Worm (Caenorhabditis elegans) whole organism, late embryonic: ENCODE data around the gene arrd-3.

Experiments
- T23F11.4 ChIP-seq: fragments of 200-800 bp; sonication (Bioruptor generic); optimal IDR thresholded peaks from 2 replicates; lab custom pipeline; 2018; ENCODE audit warnings: mild to moderate bottlenecking, missing genetic modification characterization, missing compliant biosample characterization
- ceh-24 ChIP-seq: sonication (generic microtip); optimal IDR thresholded peaks from 2 replicates; lab custom pipeline; 2016; ENCODE audit warnings: mild to moderate bottlenecking, missing genetic modification characterization, missing compliant biosample characterization
- dmd-4 ChIP-seq: sonication (generic microtip); optimal IDR thresholded peaks from 2 replicates; lab custom pipeline; 2016; ENCODE audit warnings: borderline replicate concordance, missing genetic modification characterization, missing compliant biosample characterization
- ets-4 ChIP-seq: sonication (generic microtip); optimal IDR thresholded peaks from 2 replicates; lab custom pipeline; 2016; ENCODE audit warnings: missing genetic modification characterization, missing compliant biosample characterization
- fkh-10 ChIP-seq: fragments of 150-350 bp; optimal IDR thresholded peaks from 2 replicates; lab custom pipeline; 2014; ENCODE audit warnings: missing biosample characterization, missing genetic modification reagents, missing genetic modification characterization
- gmeb-2 ChIP-seq: sonication (generic microtip); optimal IDR thresholded peaks from 2 replicates; lab custom pipeline; 2016; ENCODE audit warnings: missing genetic modification characterization, inconsistent platforms, missing compliant biosample characterization
- hlh-6 ChIP-seq: sonication (generic microtip); optimal IDR thresholded peaks from 2 replicates; lab custom pipeline; 2016; ENCODE audit warnings: missing genotype, missing genetic modification characterization, missing compliant biosample characterization
- nfya-1 ChIP-seq: sonication (generic microtip); optimal IDR thresholded peaks from 2 replicates; lab custom pipeline; 2017; ENCODE audit warnings: missing genetic modification characterization, mild to moderate bottlenecking, missing compliant biosample characterization, antibody characterized with exemption, moderate library complexity
- pha-4 ChIP-seq: fragments of 150-350 bp; optimal IDR thresholded peaks from 2 replicates; lab custom pipeline; 2018; ENCODE audit warnings: missing biosample characterization, missing genetic modification reagents, missing genetic modification characterization
- tbx-2 ChIP-seq: sonication (generic microtip); optimal IDR thresholded peaks from 2 replicates; lab custom pipeline; 2016; ENCODE audit warnings: missing genetic modification characterization, missing compliant biosample characterization

ce11 chrII:9436009-9436408 is 23.7 kb downstream of the arrd-3 start, which contains the start of gene kin-16:
- TF ChIP-seq ceh-24 (tag; lab: Kevin White, UChicago) (no peak), T23F11.4 (GFP tag; lab: Kevin White, UChicago) (no peak), dmd-4 (tag; lab: Kevin White, UChicago) (no peak), pha-4 (tag; lab: Kevin White, UChicago) (no peak), fkh-10 (no peak), ets-4 (no peak), tbx-2 (tag; lab: Kevin White, UChicago) (no peak), gmeb-2 (tag; lab: Kevin White, UChicago) (no peak), hlh-6 (no peak), nfya-1 (tag; lab: Kevin White, UChicago) (no peak)
